Fruit fly (Drosophila melanogaster): ENCODE data around the gene Drsl6.

The Drsl6 gene

DNA sequence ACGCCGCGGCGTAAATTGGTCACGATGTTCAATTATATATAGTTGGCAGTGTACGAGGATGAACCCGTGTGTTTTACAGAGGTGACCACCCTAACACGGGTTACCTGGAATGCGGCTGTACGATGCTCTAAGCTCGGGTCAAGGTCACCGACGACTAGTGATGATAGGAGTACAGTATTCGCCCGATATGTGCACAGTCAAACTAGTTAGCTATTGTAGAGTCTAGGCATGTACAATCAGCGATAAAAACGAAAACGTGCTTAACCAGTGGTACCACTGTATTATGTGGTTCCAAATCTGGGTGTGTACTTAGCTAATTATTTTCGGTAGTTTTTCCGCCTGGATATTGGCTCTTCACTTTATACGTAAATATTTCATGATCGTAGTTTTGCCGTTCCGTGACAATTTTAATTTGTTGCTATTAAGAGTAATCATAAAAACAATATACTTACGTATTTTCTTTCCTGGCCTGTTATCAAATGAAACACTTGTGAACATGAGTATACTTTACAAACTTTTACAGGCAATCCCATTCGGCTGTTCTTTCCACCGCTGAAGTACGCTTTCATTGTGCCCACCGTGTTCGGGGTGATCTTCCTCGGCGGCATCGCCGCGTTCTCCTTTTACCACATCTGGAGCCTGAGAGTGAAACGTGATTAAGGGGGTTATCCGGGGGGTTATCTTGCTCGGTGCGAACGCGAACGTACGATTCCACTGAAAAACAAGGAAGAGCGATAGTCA is 16.1 kb downstream of the Drsl6 start (continued):
- TF ChIP-seq HLH4C (GFP tag; IDR thresholded peaks at IDR 0.05; ENCODE audit: partially characterized antibody) (no peak), CG5245 (GFP tag; optimal IDR thresholded peaks at IDR 0.05) (no peak), CG17802 (tag; optimal IDR thresholded peaks at IDR 0.05) (no peak), row (GFP tag; IDR thresholded peaks at IDR 0.05) (peak; percentile 78), shn (GFP tag; optimal IDR thresholded peaks at IDR 0.05) (no peak), usp (GFP tag; optimal IDR thresholded peaks at IDR 0.05) (no peak), H15 (GFP tag; IDR thresholded peaks at IDR 0.05) (no peak), CG10366 (GFP tag; IDR thresholded peaks at IDR 0.05) (no peak), CG13287 (GFP tag; IDR thresholded peaks at IDR 0.05; ENCODE audit: partially characterized antibody) (no peak), CG18599 (GFP tag; optimal IDR thresholded peaks at IDR 0.05) (peak; percentile 69), ham (GFP tag; IDR thresholded peaks at IDR 0.05) (no peak), sna (GFP tag; IDR thresholded peaks at IDR 0.05; ENCODE audit: partially characterized antibody) (no peak), pan (optimal IDR thresholded peaks at IDR 0.05) (no peak), pan (GFP tag; optimal IDR thresholded peaks at IDR 0.05 in 1 of 2, IDR thresholded peaks at IDR 0.05 in 1 of 2) (peak in 1 of 2 experiments; percentile 47), CG3847 (GFP tag; IDR thresholded peaks at IDR 0.05) (no peak), CG11398 (GFP tag; optimal IDR thresholded peaks at IDR 0.05) (no peak), fd96Cb (tag; optimal IDR thresholded peaks at IDR 0.05) (no peak), Oaz (GFP tag; IDR thresholded peaks at IDR 0.05) (no peak), corto (GFP tag; optimal IDR thresholded peaks at IDR 0.05) (no peak), BtbVII (GFP tag; optimal IDR thresholded peaks at IDR 0.05) (no peak), CG17829 (tag; optimal IDR thresholded peaks at IDR 0.05) (no peak), CG2875 (GFP tag; optimal IDR thresholded peaks at IDR 0.05) (no peak), nmo (GFP tag; optimal IDR thresholded peaks at IDR 0.05) (no peak), MESR4 (GFP tag; optimal IDR thresholded peaks at IDR 0.05) (no peak), peb (GFP tag; IDR thresholded peaks at IDR 0.05) (no peak), grn (GFP tag; optimal IDR thresholded peaks at IDR 0.05) (no peak), CG16779 (GFP tag; IDR thresholded peaks at IDR 0.05) (no peak), CG1024 (GFP tag; IDR thresholded peaks at IDR 0.05) (no peak), CG33557 (GFP tag; optimal IDR thresholded peaks at IDR 0.05) (no peak), CG18619 (GFP tag; optimal IDR thresholded peaks at IDR 0.05) (no peak), bcd (GFP tag; optimal IDR thresholded peaks at IDR 0.05) (no peak), klu (GFP tag; IDR thresholded peaks at IDR 0.05) (no peak), CG14710 (tag; optimal IDR thresholded peaks at IDR 0.05) (no peak), CG4707 (GFP tag; optimal IDR thresholded peaks at IDR 0.05) (no peak), CG1233 (GFP tag; optimal IDR thresholded peaks at IDR 0.05) (no peak), CG18011 (GFP tag; optimal IDR thresholded peaks at IDR 0.05) (no peak), nau (GFP tag; optimal IDR thresholded peaks at IDR 0.05) (no peak), tio (GFP tag; optimal IDR thresholded peaks at IDR 0.05) (no peak), MBD-R2 (GFP tag; IDR thresholded peaks at IDR 0.05) (peak; percentile 12; the same call in 1 of the 2 replicates), gce (GFP tag; IDR thresholded peaks at IDR 0.05) (no peak), CG11456 (GFP tag; IDR thresholded peaks at IDR 0.05) (no peak; the same call in 2 of the 3 replicates), Dll (GFP tag; IDR thresholded peaks at IDR 0.05; ENCODE audit: partially characterized antibody) (no peak), CG6272 (GFP tag; IDR thresholded peaks at IDR 0.05) (no peak), CG9932 (GFP tag; IDR thresholded peaks at IDR 0.05) (0 out of 2 replicates have a peak, but pooled peaks have one; percentile 32)

Measured in whole organism, embryonic.